Worm (Caenorhabditis elegans) whole organism, L1 larva: Measurements from ENCODE around the gene K01D12.20.

Experiments used
- aha-1 ChIP-seq: fragments of 150-350 bp; optimal IDR thresholded peaks from 2 replicates; lab custom pipeline; 2014; ENCODE audit warnings: missing biosample characterization, missing genetic modification characterization
- aly-2 ChIP-seq: fragments of 150-350 bp; optimal IDR thresholded peaks from 2 replicates; lab custom pipeline; 2014; ENCODE audit warnings: missing biosample characterization, missing genetic modification characterization
- dpl-1 ChIP-seq, 3 experiments: fragments of 150-350 bp in 2 of 3; sonication (generic microtip) in 1 of 3; optimal IDR thresholded peaks; 2 replicates each; lab custom pipeline; 2014 to 2017; ENCODE audit warnings: missing biosample characterization in 3 of 3, missing genetic modification characterization in 3 of 3, missing genetic modification reagents in 3 of 3
- grh-1 ChIP-seq: fragments of 200-800 bp; sonication (Bioruptor generic); IDR thresholded peaks from 2 replicates; pipeline ENCODE4 v1.3.6; 2022; ENCODE audit warnings: missing genetic modification reagents, missing genetic modification characterization, missing compliant biosample characterization
- irx-1 ChIP-seq: sonication (generic microtip); optimal IDR thresholded peaks from 2 replicates; lab custom pipeline; 2016; ENCODE audit warnings: missing genetic modification characterization, missing compliant biosample characterization
- tbx-2 ChIP-seq: sonication (generic microtip); optimal IDR thresholded peaks from 2 replicates; lab custom pipeline; 2016; ENCODE audit warnings: missing genetic modification characterization, missing compliant biosample characterization
- ztf-11 ChIP-seq, 2 experiments: sonication (generic microtip); optimal IDR thresholded peaks; 2 replicates each; lab custom pipeline; 2016 to 2017; ENCODE audit warnings: missing genetic modification characterization in 2 of 2, missing biosample characterization in 1 of 2, missing compliant biosample characterization in 1 of 2

ce11 chrV:12420843-12421242 lies 20.2 kb upstream of the K01D12.20 start, which contains the start of gene C54D10.4:
- TF ChIP-seq aly-2 (tag; lab: Kevin White, UChicago) (no peak), tbx-2 (tag; lab: Kevin White, UChicago) (no peak), grh-1 (GFP tag; lab: Robert Waterston, UW) (no peak), ztf-11 (tag; optimal IDR thresholded peaks at IDR 0.05; lab: Kevin White, UChicago) (no peak), aha-1 (tag; lab: Kevin White, UChicago) (no peak), dpl-1 (GFP tag; optimal IDR thresholded peaks at IDR 0.05; lab: Kevin White, UChicago) (no peak), irx-1 (tag; lab: Kevin White, UChicago) (no peak)
